Fruit fly (Drosophila melanogaster): Measurements from ENCODE around the gene Ant2.

Ant2 gene

DNA sequence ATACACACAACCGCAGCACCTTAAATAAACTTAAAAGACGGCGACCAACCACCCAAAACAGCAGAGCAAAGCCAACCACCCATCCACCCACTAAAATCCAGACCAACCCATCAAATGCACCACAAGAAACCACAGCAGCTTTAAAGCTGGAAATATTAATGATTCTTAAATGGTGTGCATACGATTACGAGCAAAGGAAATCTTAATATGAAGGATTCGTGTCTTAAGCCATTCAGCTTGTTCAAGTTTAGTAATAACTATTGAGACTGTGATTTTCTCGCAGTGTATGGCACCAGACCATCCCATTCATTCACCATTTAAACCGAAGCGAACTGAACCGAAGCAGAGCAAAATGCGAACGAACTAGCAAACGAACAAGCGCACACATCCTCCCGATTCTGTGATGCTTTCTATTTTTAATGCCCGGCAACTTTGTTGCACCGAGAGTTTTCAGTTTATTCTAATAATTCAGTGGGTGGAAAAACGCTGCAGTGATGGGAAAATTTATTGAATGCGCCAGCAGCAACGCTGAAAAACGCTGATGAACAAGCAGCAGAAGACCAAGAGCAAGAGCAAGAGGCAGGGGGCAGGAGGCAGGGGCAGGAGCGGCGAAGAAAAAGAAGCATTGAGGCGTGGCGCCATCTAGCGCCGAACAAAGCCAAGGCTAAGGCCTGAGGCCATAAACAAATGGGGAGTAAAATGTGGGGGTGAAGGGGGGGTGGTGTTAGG is 49.1 kb downstream of the Ant2 start (continued):
- TF ChIP-seq svp (GFP tag), result peak; percentile 84
- peak; percentile 59 for TF ChIP-seq Sox102F (GFP tag; optimal IDR thresholded peaks at IDR 0.05)
- TF ChIP-seq fd85E (GFP tag; optimal IDR thresholded peaks at IDR 0.05), result no peak
- TF ChIP-seq OdsH (GFP tag; optimal IDR thresholded peaks at IDR 0.05), result peak; percentile 67
- TF ChIP-seq CG11762 (GFP tag; optimal IDR thresholded peaks at IDR 0.05; ENCODE audit: insufficient read depth), result peak; percentile 28
- TF ChIP-seq CG3032 (tag; optimal IDR thresholded peaks at IDR 0.05), result peak; percentile 62
- peak; percentile 57 for TF ChIP-seq spab (GFP tag; optimal IDR thresholded peaks at IDR 0.05)
- TF ChIP-seq Hr39 (GFP tag; optimal IDR thresholded peaks at IDR 0.05), result peak; percentile 65
- peak; percentile 80 for TF ChIP-seq Eip78C (GFP tag)
- TF ChIP-seq lz (GFP tag; optimal IDR thresholded peaks at IDR 0.05), result peak; percentile 70
- TF ChIP-seq CG8319 (GFP tag; optimal IDR thresholded peaks at IDR 0.05), result no peak
- TF ChIP-seq CG10669 (GFP tag; optimal IDR thresholded peaks at IDR 0.05), result peak; percentile 77
- peak; percentile 44 to 52 for TF ChIP-seq salr (GFP tag; optimal IDR thresholded peaks at IDR 0.05)
- peak; percentile 86 for TF ChIP-seq dsx (GFP tag; optimal IDR thresholded peaks at IDR 0.05; ENCODE audit: poor library complexity, severe bottlenecking)
- peak; percentile 64 for TF ChIP-seq acj6 (GFP tag; optimal IDR thresholded peaks at IDR 0.05)
- TF ChIP-seq Eip75B (GFP tag; optimal IDR thresholded peaks at IDR 0.05), result peak; percentile 75
- TF ChIP-seq CG15336 (GFP tag; IDR thresholded peaks at IDR 0.05), result peak; percentile 92
- peak; percentile 61 for TF ChIP-seq Lpt (GFP tag; optimal IDR thresholded peaks at IDR 0.05)
- TF ChIP-seq Met (GFP tag; optimal IDR thresholded peaks at IDR 0.05), result peak; percentile 72
- peak; percentile 74 for TF ChIP-seq pdm3 (GFP tag; optimal IDR thresholded peaks at IDR 0.05)
- peak; percentile 8 for TF ChIP-seq Smox (GFP tag; optimal IDR thresholded peaks at IDR 0.05)
- TF ChIP-seq CG31627 (GFP tag; optimal IDR thresholded peaks at IDR 0.05), result peak; percentile 48
- TF ChIP-seq Sox15 (GFP tag; optimal IDR thresholded peaks at IDR 0.05), result no peak
- TF ChIP-seq CG11902 (GFP tag; optimal IDR thresholded peaks at IDR 0.05), result peak; percentile 28

DNA sequence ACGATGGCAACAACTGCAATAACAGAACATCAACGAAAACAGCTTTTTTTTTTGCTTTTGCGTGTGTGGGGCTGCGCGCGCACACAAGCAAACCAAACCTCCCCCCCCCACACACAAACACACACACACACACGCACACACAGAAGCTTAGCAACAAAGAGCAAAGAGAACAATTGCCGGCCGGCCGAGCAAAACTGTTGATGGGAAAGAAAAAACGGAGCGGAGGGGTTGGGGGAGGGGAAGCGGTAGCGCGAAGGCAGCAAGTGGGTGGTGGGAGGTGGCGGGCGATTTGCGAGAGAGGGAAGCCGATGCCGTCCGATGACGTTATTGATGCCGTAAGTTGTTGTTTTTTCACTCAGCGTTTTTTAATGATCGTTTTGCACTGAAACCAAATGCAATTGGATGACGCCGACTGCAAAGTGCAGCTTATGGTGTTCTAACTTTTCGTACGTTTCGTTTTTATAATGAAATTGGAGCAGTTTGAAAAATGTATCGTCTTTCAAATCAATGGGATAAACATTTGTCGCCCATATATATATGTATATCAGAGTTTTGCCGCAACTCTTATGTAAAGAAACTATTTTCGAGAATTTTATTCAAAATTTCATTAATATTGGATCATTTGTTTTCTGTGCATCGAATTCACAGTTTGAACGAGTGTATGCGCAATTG is 50.9 kb downstream of the Ant2 start:
- TF ChIP-seq CG16779 (tag; optimal IDR thresholded peaks at IDR 0.05) (peak; percentile 12), net (GFP tag; optimal IDR thresholded peaks at IDR 0.05) (peak; percentile 12), Eip78C (GFP tag) (peak; percentile 65), esn (GFP tag; optimal IDR thresholded peaks at IDR 0.05) (peak; percentile 9), Sox14 (GFP tag; optimal IDR thresholded peaks at IDR 0.05) (peak; percentile 58), achi (GFP tag; optimal IDR thresholded peaks at IDR 0.05) (peak; percentile 21), cyc (GFP tag; optimal IDR thresholded peaks at IDR 0.05) (no peak), Sox102F (GFP tag; optimal IDR thresholded peaks at IDR 0.05) (no peak), Hr4 (GFP tag; optimal IDR thresholded peaks at IDR 0.05) (peak; percentile 46), fd59A (GFP tag; optimal IDR thresholded peaks at IDR 0.05) (no peak), fkh (GFP tag; optimal IDR thresholded peaks at IDR 0.05) (peak; percentile 21), vri (GFP tag; optimal IDR thresholded peaks at IDR 0.05) (peak; percentile 1), CG6792 (GFP tag; optimal IDR thresholded peaks at IDR 0.05) (no peak), lz (GFP tag; optimal IDR thresholded peaks at IDR 0.05) (no peak), CG8319 (GFP tag; optimal IDR thresholded peaks at IDR 0.05) (no peak), CG6163 (GFP tag; IDR thresholded peaks at IDR 0.05) (peak; percentile 27; the same call in 1 of the 3 replicates), Eip75B (GFP tag; optimal IDR thresholded peaks at IDR 0.05) (no peak), ss (GFP tag; optimal IDR thresholded peaks at IDR 0.05) (peak; percentile 31 to 69), pdm3 (GFP tag; optimal IDR thresholded peaks at IDR 0.05) (peak; percentile 37), CG4318 (GFP tag; optimal IDR thresholded peaks at IDR 0.05) (no peak), CG3032 (tag; optimal IDR thresholded peaks at IDR 0.05) (no peak), CG15336 (GFP tag; IDR thresholded peaks at IDR 0.05) (peak; percentile 16; the same call in 1 of the 2 replicates), dac (GFP tag; optimal IDR thresholded peaks at IDR 0.05) (no peak), CG8632 (GFP tag; optimal IDR thresholded peaks at IDR 0.05) (no peak), CG9139 (GFP tag; optimal IDR thresholded peaks at IDR 0.05) (peak; percentile 31), Hr38 (GFP tag; optimal IDR thresholded peaks at IDR 0.05) (no peak), Gug (GFP tag; IDR thresholded peaks at IDR 0.05) (peak; percentile 8; the same call in 1 of the 2 replicates), fd85E (GFP tag; optimal IDR thresholded peaks at IDR 0.05) (no peak), Eip93F (GFP tag; optimal IDR thresholded peaks at IDR 0.05) (no peak), salr (GFP tag; optimal IDR thresholded peaks at IDR 0.05) (no peak), Hr39 (GFP tag; optimal IDR thresholded peaks at IDR 0.05) (no peak), CG6854 (GFP tag; optimal IDR thresholded peaks at IDR 0.05) (no peak), Sox15 (GFP tag; optimal IDR thresholded peaks at IDR 0.05) (no peak), CG8119 (GFP tag; IDR thresholded peaks at IDR 0.05) (peak; percentile 55; the same call in 2 of the 3 replicates), CG11762 (GFP tag; optimal IDR thresholded peaks at IDR 0.05; ENCODE audit: insufficient read depth) (no peak)

Data from whole organism, prepupa.